Fruit fly (Drosophila melanogaster) whole organism, embryonic: ENCODE data around the gene CG7841.

Source experiments
- B-H2 ChIP-seq: fragments of 200-800 bp; sonication (Bioruptor generic); optimal IDR thresholded peaks from 2 replicates; lab custom pipeline; 2018; ENCODE audit warnings: missing biosample characterization, mild to moderate bottlenecking, missing genetic modification characterization
- CG10543 ChIP-seq: fragments of 200-800 bp; sonication (Bioruptor generic); optimal IDR thresholded peaks from 3 replicates; lab custom pipeline; 2017; ENCODE audit warnings: missing biosample characterization, mild to moderate bottlenecking, missing genetic modification characterization, moderate library complexity
- CG12236 ChIP-seq: fragments of 200-800 bp; sonication (Bioruptor generic); optimal IDR thresholded peaks from 2 replicates; lab custom pipeline; 2016; ENCODE audit warnings: missing biosample characterization, missing genetic modification characterization
- CG12769 ChIP-seq: fragments of 200-800 bp; sonication (Bioruptor generic); optimal IDR thresholded peaks from 2 replicates; lab custom pipeline; 2019; ENCODE audit warnings: missing biosample characterization, mild to moderate bottlenecking, missing genetic modification characterization, moderate library complexity
- CG13296 ChIP-seq: fragments of 200-800 bp; sonication (Bioruptor generic); optimal IDR thresholded peaks from 3 replicates; lab custom pipeline; 2018; ENCODE audit warnings: missing biosample characterization, mild to moderate bottlenecking, missing genetic modification characterization
- CG15514 ChIP-seq: fragments of 200-800 bp; sonication (Bioruptor generic); optimal IDR thresholded peaks from 3 replicates; lab custom pipeline; 2017; ENCODE audit warnings: missing biosample characterization, missing genetic modification characterization, mild to moderate bottlenecking, moderate library complexity, missing genetic modification reagents
- CG17385 ChIP-seq: fragments of 200-800 bp; sonication (Bioruptor generic); optimal IDR thresholded peaks from 3 replicates; lab custom pipeline; 2018; ENCODE audit warnings: missing biosample characterization, mild to moderate bottlenecking, missing genetic modification characterization
- CG17612 ChIP-seq: fragments of 200-800 bp; sonication (Bioruptor generic); IDR thresholded peaks from 2 replicates; pipeline ENCODE4 v1.3.6; 2022; ENCODE audit warnings: missing biosample characterization, missing genetic modification characterization
- CG18011 ChIP-seq: fragments of 200-800 bp; sonication (Bioruptor generic); optimal IDR thresholded peaks from 2 replicates; lab custom pipeline; 2017; ENCODE audit warnings: missing biosample characterization, missing genetic modification characterization, mild to moderate bottlenecking, moderate library complexity, missing genotype
- CG1832 ChIP-seq: fragments of 200-800 bp; sonication (Bioruptor generic); optimal IDR thresholded peaks from 2 replicates; lab custom pipeline; 2017; ENCODE audit warnings: missing biosample characterization, mild to moderate bottlenecking, missing genetic modification characterization, inconsistent platforms
- CG18599 ChIP-seq: fragments of 200-800 bp; sonication (Bioruptor generic); optimal IDR thresholded peaks from 3 replicates; lab custom pipeline; 2017; ENCODE audit warnings: missing biosample characterization, missing genetic modification characterization, mild to moderate bottlenecking, moderate library complexity, missing genetic modification reagents
- CG2678 ChIP-seq: fragments of 200-800 bp; sonication (Bioruptor generic); optimal IDR thresholded peaks from 3 replicates; lab custom pipeline; 2019; ENCODE audit warnings: missing biosample characterization, mild to moderate bottlenecking, missing genetic modification characterization, moderate library complexity
- CG32532 ChIP-seq: fragments of 200-800 bp; sonication (Bioruptor generic); IDR thresholded peaks from 2 replicates; pipeline ENCODE4 v1.3.6; 2022; ENCODE audit warnings: missing biosample characterization, missing genetic modification characterization
- CG34376 ChIP-seq: fragments of 200-800 bp; sonication (Bioruptor generic); optimal IDR thresholded peaks from 2 replicates; lab custom pipeline; 2018; ENCODE audit warnings: missing biosample characterization, mild to moderate bottlenecking, missing genetic modification characterization
- CG42726 ChIP-seq: fragments of 200-800 bp; sonication (Bioruptor generic); IDR thresholded peaks from 2 replicates; pipeline ENCODE4 v1.3.6; 2022; ENCODE audit warnings: missing biosample characterization, missing genetic modification characterization; ENCODE audit not compliant: partially characterized antibody
- CG6689 ChIP-seq: fragments of 200-800 bp; sonication (Bioruptor generic); IDR thresholded peaks from 2 replicates; pipeline ENCODE4 v1.3.6; 2022; ENCODE audit warnings: missing biosample characterization, missing genetic modification characterization
- CG6813 ChIP-seq: fragments of 200-800 bp; sonication (Bioruptor generic); optimal IDR thresholded peaks from 2 replicates; lab custom pipeline; 2017; ENCODE audit warnings: missing biosample characterization, missing genetic modification characterization, mild to moderate bottlenecking, moderate library complexity, missing genetic modification reagents
- CG6854 ChIP-seq: fragments of 200-800 bp; sonication (Bioruptor generic); optimal IDR thresholded peaks from 3 replicates; lab custom pipeline; 2017; ENCODE audit warnings: missing biosample characterization, mild to moderate bottlenecking, missing genetic modification characterization
- CG7839 ChIP-seq: fragments of 200-800 bp; sonication (Bioruptor generic); optimal IDR thresholded peaks from 3 replicates; lab custom pipeline; 2018; ENCODE audit warnings: missing biosample characterization, mild to moderate bottlenecking, missing genetic modification characterization, moderate library complexity
- CG9932 ChIP-seq: fragments of 200-800 bp; sonication (Bioruptor generic); IDR thresholded peaks from 2 replicates; pipeline ENCODE4 v1.3.6; 2022; ENCODE audit warnings: missing biosample characterization, missing genetic modification characterization
- CTCF ChIP-seq: fragments of 200-800 bp; sonication (Bioruptor generic); optimal IDR thresholded peaks from 2 replicates; lab custom pipeline; 2017; ENCODE audit warnings: missing biosample characterization, mild to moderate bottlenecking, missing genetic modification characterization, moderate library complexity
- CoRest ChIP-seq: fragments of 200-800 bp; sonication (Bioruptor generic); optimal IDR thresholded peaks from 3 replicates; lab custom pipeline; 2018; ENCODE audit warnings: missing biosample characterization, mild to moderate bottlenecking, missing genetic modification characterization, moderate library complexity
- Elba2 ChIP-seq: fragments of 200-800 bp; sonication (Bioruptor generic); optimal IDR thresholded peaks from 3 replicates; lab custom pipeline; 2016; ENCODE audit warnings: missing biosample characterization, missing genetic modification characterization
- Fer1 ChIP-seq: fragments of 200-800 bp; sonication (Bioruptor generic); optimal IDR thresholded peaks from 2 replicates; lab custom pipeline; 2017; ENCODE audit warnings: missing biosample characterization, mild to moderate bottlenecking, missing genetic modification characterization
- MESR4 ChIP-seq: fragments of 200-800 bp; sonication (Bioruptor generic); optimal IDR thresholded peaks from 2 replicates; lab custom pipeline; 2018; ENCODE audit warnings: missing biosample characterization, mild to moderate bottlenecking, missing genetic modification characterization, moderate library complexity
- Med ChIP-seq: fragments of 200-800 bp; sonication (Bioruptor generic); peaks from one replicate; lab custom pipeline; 2016; ENCODE audit warnings: missing biosample characterization, missing genetic modification characterization, mild to moderate bottlenecking, inconsistent platforms, moderate library complexity
- bowl ChIP-seq: fragments of 200-800 bp; sonication (Bioruptor generic); IDR thresholded peaks from 2 replicates; pipeline ENCODE4 v1.3.6; 2022; ENCODE audit warnings: missing biosample characterization, missing genetic modification characterization
- cg ChIP-seq: fragments of 200-800 bp; sonication (Bioruptor generic); optimal IDR thresholded peaks from 3 replicates; lab custom pipeline; 2019; ENCODE audit warnings: missing biosample characterization, mild to moderate bottlenecking, missing genetic modification characterization, moderate library complexity
- crp ChIP-seq, 2 experiments: fragments of 200-800 bp; sonication (Bioruptor generic); optimal IDR thresholded peaks; 2 replicates in 1 of 2; 3 replicates in 1 of 2; lab custom pipeline; 2017; ENCODE audit warnings: missing biosample characterization in 2 of 2, missing genetic modification characterization in 2 of 2, mild to moderate bottlenecking in 1 of 2, moderate library complexity in 1 of 2
- cwo ChIP-seq: fragments of 200-800 bp; sonication (Bioruptor generic); optimal IDR thresholded peaks from 3 replicates; lab custom pipeline; 2017; ENCODE audit warnings: missing biosample characterization, missing genetic modification characterization, mild to moderate bottlenecking, moderate library complexity, missing genetic modification reagents
- exex ChIP-seq: fragments of 200-800 bp; sonication (Bioruptor generic); optimal IDR thresholded peaks from 4 replicates; lab custom pipeline; 2018; ENCODE audit warnings: missing biosample characterization, mild to moderate bottlenecking, missing genetic modification characterization, moderate library complexity
- fru ChIP-seq: fragments of >200 bp; optimal IDR thresholded peaks from 2 replicates; lab custom pipeline; 2017
- ftz-f1 ChIP-seq: fragments of 200-800 bp; sonication (Bioruptor generic); optimal IDR thresholded peaks from 2 replicates; lab custom pipeline; 2016; ENCODE audit warnings: missing biosample characterization, missing genetic modification characterization
- gem ChIP-seq: fragments of 200-800 bp; sonication (Bioruptor generic); optimal IDR thresholded peaks from 2 replicates; lab custom pipeline; 2019; ENCODE audit warnings: missing biosample characterization, mild to moderate bottlenecking, missing genetic modification characterization, moderate library complexity
- grn ChIP-seq: fragments of 200-800 bp; sonication (Bioruptor generic); optimal IDR thresholded peaks from 3 replicates; lab custom pipeline; 2017; ENCODE audit warnings: missing biosample characterization, missing genetic modification characterization
- mam ChIP-seq: fragments of 200-800 bp; sonication (Bioruptor generic); optimal IDR thresholded peaks from 3 replicates; lab custom pipeline; 2016; ENCODE audit warnings: missing biosample characterization, missing genetic modification characterization
- mirr ChIP-seq: fragments of 200-800 bp; sonication (Bioruptor generic); optimal IDR thresholded peaks from 3 replicates; lab custom pipeline; 2018; ENCODE audit warnings: missing biosample characterization, mild to moderate bottlenecking, missing genetic modification characterization
- pan ChIP-seq, 4 experiments: fragments of >200 bp in 3 of 4; fragments of 200-800 bp in 1 of 4; sonication (Bioruptor generic) in 1 of 4; optimal IDR thresholded peaks in 3 of 4; IDR thresholded peaks in 1 of 4; 2 replicates each; pipeline versions ENCODE4 v1.3.6 to Lab custom; 2017 to 2022; ENCODE audit warnings: missing biosample characterization in 2 of 4, missing genetic modification characterization in 2 of 4, mixed read lengths in 1 of 4
- pzg ChIP-seq: fragments of 200-800 bp; sonication (Bioruptor generic); optimal IDR thresholded peaks from 3 replicates; lab custom pipeline; 2018; ENCODE audit warnings: missing biosample characterization, mild to moderate bottlenecking, missing genetic modification characterization, moderate library complexity
- rib ChIP-seq: fragments of 200-800 bp; sonication (Bioruptor generic); IDR thresholded peaks from 2 replicates; pipeline ENCODE4 v1.3.6; 2022; ENCODE audit warnings: missing biosample characterization, missing genetic modification characterization
- row ChIP-seq: fragments of 200-800 bp; sonication (Bioruptor generic); IDR thresholded peaks from 3 replicates; pipeline ENCODE4 v1.3.6; 2022; ENCODE audit warnings: missing biosample characterization, missing genetic modification characterization
- sens ChIP-seq: fragments of 200-800 bp; sonication (Bioruptor generic); peaks from one replicate; lab custom pipeline; 2016; ENCODE audit warnings: missing biosample characterization, missing genetic modification characterization
- slbo ChIP-seq: fragments of 200-800 bp; sonication (Bioruptor generic); IDR thresholded peaks from 2 replicates; pipeline ENCODE4 v1.3.6; 2022; ENCODE audit warnings: missing biosample characterization, missing genetic modification characterization
- sqz ChIP-seq: fragments of 200-800 bp; sonication (Bioruptor generic); optimal IDR thresholded peaks from 3 replicates; lab custom pipeline; 2018; ENCODE audit warnings: missing biosample characterization, mild to moderate bottlenecking, missing genetic modification characterization
- stc ChIP-seq: fragments of 200-800 bp; sonication (Bioruptor generic); IDR thresholded peaks from 2 replicates; pipeline ENCODE4 v1.3.6; 2022; ENCODE audit warnings: missing biosample characterization, missing genetic modification characterization
- sug ChIP-seq: fragments of 200-800 bp; optimal IDR thresholded peaks from 2 replicates; lab custom pipeline; 2019; ENCODE audit warnings: missing biosample characterization, mild to moderate bottlenecking, missing genetic modification characterization, moderate library complexity
- tin ChIP-seq: fragments of 200-800 bp; sonication (Bioruptor generic); optimal IDR thresholded peaks from 3 replicates; lab custom pipeline; 2016; ENCODE audit warnings: missing biosample characterization, missing genetic modification characterization
- wor ChIP-seq: fragments of 200-800 bp; sonication (Bioruptor generic); IDR thresholded peaks from 2 replicates; pipeline ENCODE4 v1.3.6; 2022; ENCODE audit warnings: missing biosample characterization, missing genetic modification characterization

Gene CG7841

DNA sequence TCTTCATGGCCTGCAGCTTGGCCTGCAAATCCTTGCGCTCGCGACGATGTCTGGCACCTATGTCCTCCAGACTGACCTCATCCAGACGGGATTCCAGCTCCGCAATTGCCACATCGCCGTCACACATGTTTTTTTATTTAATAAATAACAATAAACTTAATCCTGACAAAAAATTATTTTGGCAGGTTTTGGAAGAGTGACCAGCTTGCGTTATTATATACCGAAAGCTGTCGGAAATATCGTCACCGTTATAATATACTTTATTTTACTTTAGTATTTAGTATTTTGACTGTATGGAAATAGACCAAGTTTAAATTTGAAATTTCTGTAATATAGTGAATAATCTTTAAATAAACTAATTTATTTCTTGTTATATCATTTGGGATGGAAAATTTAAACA lies 3.4 kb downstream of the CG7841 start, which contains the start of gene CG7857 (continued):
- TF ChIP-seq bowl (no peak), pzg (peak; percentile 38)

DNA sequence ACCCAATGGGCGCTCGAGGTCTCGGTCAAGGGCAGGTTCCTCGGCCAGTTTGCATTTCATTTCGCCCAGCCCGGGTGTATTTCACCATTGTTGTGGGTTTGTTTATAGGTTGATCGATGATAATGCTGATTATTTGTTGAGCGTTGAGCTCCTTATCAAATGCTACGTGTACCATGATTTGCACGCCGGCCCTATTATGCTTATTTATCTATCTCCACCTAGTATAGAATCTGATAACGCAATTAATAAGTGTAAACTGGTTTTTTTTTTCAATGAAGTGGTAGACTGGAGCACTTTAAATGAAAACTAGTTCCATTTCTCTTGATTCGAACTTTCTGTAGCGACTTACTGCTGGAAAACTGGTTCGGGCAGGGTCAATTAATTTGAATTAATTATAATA lies 5.8 kb downstream of the CG7841 start:
- TF ChIP-seq CG15514 (peak; percentile 87), exex (tag; lab: Kevin White, UChicago) (peak; percentile 89), mirr (peak; percentile 58), rib (GFP tag; lab: Robert Waterston, UW) (0 out of 2 replicates have a peak, but pooled peaks have one; percentile 25), ftz-f1 (peak; percentile 43), grn (peak; percentile 82), CG18011 (no peak), crp (GFP tag; optimal IDR thresholded peaks at IDR 0.05; lab: Kevin White, UChicago) (no peak), CG17385 (GFP tag; lab: Kevin White, UChicago) (no peak), CG1832 (no peak), Med (GFP tag; lab: Kevin White, UChicago) (peak; percentile 15), CG34376 (GFP tag; lab: Kevin White, UChicago) (peak; percentile 53), CTCF (no peak), sug (tag; lab: Kevin White, UChicago) (peak; percentile 26), sqz (GFP tag; lab: Kevin White, UChicago) (peak; percentile 33), sens (GFP tag; lab: Kevin White, UChicago) (peak; percentile 73)

DNA sequence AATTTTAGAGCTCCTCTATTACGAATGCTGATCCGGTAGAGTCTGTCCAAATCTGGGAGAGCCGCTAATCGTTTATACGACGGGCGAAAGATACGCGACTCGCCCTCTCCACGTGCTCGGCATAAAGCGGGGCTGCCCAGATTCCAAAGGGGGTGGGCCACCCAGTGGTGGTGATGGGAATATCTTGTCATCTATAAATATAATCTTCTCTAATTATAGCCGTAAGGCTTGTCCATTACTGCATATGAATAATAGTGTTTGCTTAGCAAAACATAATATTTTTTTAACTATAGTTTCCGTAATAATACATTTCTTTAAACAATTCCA lies 6.4 kb downstream of the CG7841 start:
- TF ChIP-seq exex (tag; lab: Kevin White, UChicago) (peak; percentile 77), row (0 out of 3 replicates have a peak, but pooled peaks have one; percentile 7), pan (optimal IDR thresholded peaks at IDR 0.05; lab: Kevin White, UChicago) (no peak), pan (GFP tag; optimal IDR thresholded peaks at IDR 0.05 in 1 of 2, IDR thresholded peaks at IDR 0.05 in 1 of 2) (no peak), Med (GFP tag; lab: Kevin White, UChicago) (peak; percentile 29), CG12769 (peak; percentile 14), Elba2 (GFP tag; lab: Kevin White, UChicago) (no peak), CG10543 (GFP tag; lab: Kevin White, UChicago) (peak; percentile 30), CG42726 (GFP tag; lab: Robert Waterston, UW) (0 out of 2 replicates have a peak, but pooled peaks have one; percentile 36), CG6813 (GFP tag; lab: Kevin White, UChicago) (no peak), CG32532 (GFP tag; lab: Robert Waterston, UW) (peak; percentile 21; the same call in 1 of the 2 replicates), B-H2 (peak; percentile 4), tin (GFP tag; lab: Kevin White, UChicago) (no peak), fru (lab: Kevin White, UChicago) (no peak), cg (GFP tag; lab: Kevin White, UChicago) (no peak), CG18599 (peak; percentile 34), slbo (GFP tag; lab: Robert Waterston, UW) (no peak), sug (tag; lab: Kevin White, UChicago) (no peak), CG9932 (GFP tag; lab: Robert Waterston, UW) (0 out of 2 replicates have a peak, but pooled peaks have one; percentile 23), CG6689 (no peak), CoRest (tag; lab: Kevin White, UChicago) (no peak), gem (peak; percentile 6), mam (GFP tag; lab: Kevin White, UChicago) (no peak), CG12236 (GFP tag; lab: Kevin White, UChicago) (no peak), CG17612 (no peak), Fer1 (peak; percentile 18), CG2678 (tag; lab: Kevin White, UChicago) (peak; percentile 29), MESR4 (no peak), CG6854 (GFP tag; lab: Kevin White, UChicago) (peak; percentile 10), CG7839 (tag; lab: Kevin White, UChicago) (peak; percentile 9), cwo (GFP tag; lab: Kevin White, UChicago) (peak; percentile 69), stc (GFP tag; lab: Robert Waterston, UW) (0 out of 2 replicates have a peak, but pooled peaks have one; percentile 15), CG1832 (no peak), CG13296 (GFP tag; lab: Kevin White, UChicago) (peak; percentile 3), wor (GFP tag; lab: Robert Waterston, UW) (no peak)
